Worm (Caenorhabditis elegans): Measurements from ENCODE around the gene F55G11.10.

- no peak for TF ChIP-seq nhr-28 (tag; optimal IDR thresholded peaks at IDR 0.05)
- no peak for TF ChIP-seq ceh-43 (GFP tag; optimal IDR thresholded peaks at IDR 0.05)
- TF ChIP-seq tbx-8 (GFP tag; optimal IDR thresholded peaks at IDR 0.05), result no peak
- no peak for TF ChIP-seq lin-32 (GFP tag; optimal IDR thresholded peaks at IDR 0.05)
- TF ChIP-seq snpc-4 (tag; optimal IDR thresholded peaks at IDR 0.05), result no peak
- no peak for TF ChIP-seq elt-3 (tag; optimal IDR thresholded peaks at IDR 0.05)
- TF ChIP-seq unc-62 (GFP tag; optimal IDR thresholded peaks at IDR 0.05), result no peak
- no peak for TF ChIP-seq lsy-2 (tag; optimal IDR thresholded peaks at IDR 0.05)
- no peak for TF ChIP-seq ces-1 (GFP tag; optimal IDR thresholded peaks at IDR 0.05)
- TF ChIP-seq lin-13 (tag; optimal IDR thresholded peaks at IDR 0.05), result no peak
- TF ChIP-seq nhr-12 (tag; optimal IDR thresholded peaks at IDR 0.05), result no peak
- no peak for TF ChIP-seq mep-1 (tag; optimal IDR thresholded peaks at IDR 0.05)
These were observed 38.7 kb upstream of the F55G11.10 start, which contains the start of gene K08D8.4 for ce11 chrIV:12909871-12910270.

All from whole organism, mixed stage, embryonic.